Fruit fly (Drosophila melanogaster): ENCODE results near the gene Grip91.
A peak's percentile ranks its signal among the peaks of the same experiment; 100 is the strongest.

The Grip91 gene

dm6 chrX:13735322-13736173 lies 8.9 kb downstream of the Grip91 start:
- TF ChIP-seq Hr4 (GFP tag; optimal IDR thresholded peaks at IDR 0.05) (peak; percentile 29), Blimp-1 (GFP tag; optimal IDR thresholded peaks at IDR 0.05) (peak; percentile 25), salr (GFP tag; optimal IDR thresholded peaks at IDR 0.05) (peak in 1 of 2 experiments; percentile 12), Eip78C (GFP tag) (peak; percentile 57), fd85E (GFP tag; optimal IDR thresholded peaks at IDR 0.05) (no peak), Ets21C (GFP tag; optimal IDR thresholded peaks at IDR 0.05) (no peak), achi (GFP tag; optimal IDR thresholded peaks at IDR 0.05) (peak; percentile 9), CG6163 (GFP tag; IDR thresholded peaks at IDR 0.05) (peak; percentile 31; the same call in 1 of the 3 replicates)

DNA sequence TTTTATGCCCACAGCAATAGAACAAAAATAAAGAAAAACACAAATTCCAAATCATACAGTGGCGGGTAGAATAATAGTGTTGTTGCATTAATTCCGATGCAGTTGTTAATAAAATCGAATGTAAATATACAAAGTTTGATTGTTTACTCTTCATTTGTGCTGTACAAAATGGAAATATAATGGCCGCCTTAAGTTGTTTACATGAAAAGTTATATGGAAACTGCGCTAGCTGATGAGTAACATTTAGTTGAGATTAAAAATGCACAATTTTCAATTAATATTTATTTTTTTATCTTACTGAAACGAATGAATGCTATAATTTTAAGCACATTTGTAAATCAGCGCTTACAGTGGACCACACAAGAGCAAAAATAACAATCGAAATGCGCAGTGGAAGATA lies 9.6 kb downstream of the Grip91 start:
- TF ChIP-seq Sox102F (GFP tag; optimal IDR thresholded peaks at IDR 0.05) (no peak), CG4318 (GFP tag; optimal IDR thresholded peaks at IDR 0.05) (no peak), net (GFP tag; optimal IDR thresholded peaks at IDR 0.05) (no peak), CG10631 (GFP tag; optimal IDR thresholded peaks at IDR 0.05) (peak; percentile 41), spab (GFP tag; optimal IDR thresholded peaks at IDR 0.05) (no peak), CG8319 (GFP tag; optimal IDR thresholded peaks at IDR 0.05) (no peak), CG15336 (GFP tag; IDR thresholded peaks at IDR 0.05) (peak; percentile 70), CG6808 (GFP tag; optimal IDR thresholded peaks at IDR 0.05) (no peak), salr (GFP tag; optimal IDR thresholded peaks at IDR 0.05) (peak in 1 of 2 experiments; percentile 56), Sox14 (GFP tag; optimal IDR thresholded peaks at IDR 0.05) (no peak), Gug (GFP tag; IDR thresholded peaks at IDR 0.05) (peak; percentile 64), Met (GFP tag; optimal IDR thresholded peaks at IDR 0.05) (no peak), dac (GFP tag; optimal IDR thresholded peaks at IDR 0.05) (no peak), fd59A (GFP tag; optimal IDR thresholded peaks at IDR 0.05) (no peak), svp (GFP tag) (no peak), CG9139 (GFP tag; optimal IDR thresholded peaks at IDR 0.05) (no peak), Smox (GFP tag; optimal IDR thresholded peaks at IDR 0.05) (no peak), Hr38 (GFP tag; optimal IDR thresholded peaks at IDR 0.05) (no peak), vri (GFP tag; optimal IDR thresholded peaks at IDR 0.05) (no peak), ss (GFP tag; optimal IDR thresholded peaks at IDR 0.05) (no peak), CG10669 (GFP tag; optimal IDR thresholded peaks at IDR 0.05) (no peak), Eip78C (GFP tag) (no peak), Hr39 (GFP tag; optimal IDR thresholded peaks at IDR 0.05) (no peak), Ets96B (tag; optimal IDR thresholded peaks at IDR 0.05) (peak; percentile 3), OdsH (GFP tag; optimal IDR thresholded peaks at IDR 0.05) (no peak), dsx (GFP tag; optimal IDR thresholded peaks at IDR 0.05; ENCODE audit: poor library complexity, severe bottlenecking) (no peak), CG16779 (tag; optimal IDR thresholded peaks at IDR 0.05) (no peak), topi (GFP tag; optimal IDR thresholded peaks at IDR 0.05) (no peak), fd85E (GFP tag; optimal IDR thresholded peaks at IDR 0.05) (no peak), Hr4 (GFP tag; optimal IDR thresholded peaks at IDR 0.05) (peak; percentile 67), acj6 (GFP tag; optimal IDR thresholded peaks at IDR 0.05) (no peak), CG11902 (GFP tag; optimal IDR thresholded peaks at IDR 0.05) (no peak), CG1621 (tag; optimal IDR thresholded peaks at IDR 0.05) (no peak), pdm3 (GFP tag; optimal IDR thresholded peaks at IDR 0.05) (no peak), CG6854 (GFP tag; optimal IDR thresholded peaks at IDR 0.05) (no peak), CG7368 (GFP tag; optimal IDR thresholded peaks at IDR 0.05) (no peak), CG8632 (GFP tag; optimal IDR thresholded peaks at IDR 0.05) (no peak), eg (GFP tag; IDR thresholded peaks at IDR 0.05) (no peak; the same call in 2 of the 3 replicates), lz (GFP tag; optimal IDR thresholded peaks at IDR 0.05) (no peak), CG8119 (GFP tag; IDR thresholded peaks at IDR 0.05) (peak; percentile 77; the same call in 2 of the 3 replicates), Blimp-1 (GFP tag; optimal IDR thresholded peaks at IDR 0.05) (no peak), CG11294 (GFP tag; IDR thresholded peaks at IDR 0.05) (0 out of 2 replicates have a peak, but pooled peaks have one; percentile 37), CG34406 (GFP tag; optimal IDR thresholded peaks at IDR 0.05) (no peak), CG6163 (GFP tag; IDR thresholded peaks at IDR 0.05) (no peak), Ets21C (GFP tag; optimal IDR thresholded peaks at IDR 0.05) (no peak), CG3919 (GFP tag; optimal IDR thresholded peaks at IDR 0.05) (no peak), Lpt (GFP tag; optimal IDR thresholded peaks at IDR 0.05) (no peak)

All from whole organism, prepupa.